Fruit fly (Drosophila melanogaster): ENCODE results near the gene CG42564.

CG42564 gene

DNA sequence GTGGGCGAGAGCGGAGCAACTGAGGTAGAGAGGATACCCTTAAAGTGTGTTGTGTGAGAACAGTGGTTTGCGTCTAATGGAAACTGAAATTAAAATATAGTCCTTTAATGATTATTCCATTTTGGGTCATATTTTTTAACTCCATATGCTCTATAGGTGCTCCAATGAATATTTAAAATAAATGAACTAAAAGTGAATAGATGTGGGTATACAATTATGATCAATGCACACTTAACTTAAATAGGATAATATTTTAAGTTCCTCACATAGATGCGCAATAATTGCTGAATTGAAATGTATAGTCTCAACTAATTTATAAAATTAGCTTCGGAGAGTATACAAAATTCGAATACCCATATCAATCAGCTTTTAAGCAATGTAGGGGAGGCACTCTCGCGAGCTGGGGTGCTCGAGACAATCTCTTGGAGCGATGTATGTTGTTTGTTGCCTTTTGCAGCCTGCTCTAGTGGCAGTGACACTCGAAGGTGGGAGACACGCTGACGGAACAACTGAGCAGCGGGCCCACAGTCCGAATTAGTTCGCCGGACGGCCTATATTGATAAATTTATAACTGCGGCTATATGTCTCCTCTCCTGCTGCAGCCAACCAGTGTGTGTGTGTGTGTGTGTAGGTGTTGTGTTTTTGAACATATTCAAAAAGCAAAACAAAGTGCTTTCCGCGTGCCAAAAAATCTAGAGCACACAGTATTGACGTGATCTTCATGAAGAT is 20.5 kb upstream of the CG42564 start (continued):
- no peak for TF ChIP-seq sd (tag; optimal IDR thresholded peaks at IDR 0.05)
- peak; percentile 76 for TF ChIP-seq lmd (GFP tag; IDR thresholded peaks at IDR 0.05)
- TF ChIP-seq B-H1 (GFP tag; IDR thresholded peaks at IDR 0.05) = peak; percentile 56; the same call in 2 of the 3 replicates
- peak; percentile 49 for TF ChIP-seq CG4617 (GFP tag; optimal IDR thresholded peaks at IDR 0.05; ENCODE audit: borderline replicate concordance)
- TF ChIP-seq Ptx1 (GFP tag; IDR thresholded peaks at IDR 0.05) = peak; percentile 67
- TF ChIP-seq CG12219 (GFP tag; optimal IDR thresholded peaks at IDR 0.05) = peak; percentile 74
- peak; percentile 19 for TF ChIP-seq lbe (GFP tag; optimal IDR thresholded peaks at IDR 0.05)
- no peak for TF ChIP-seq CG31441 (GFP tag; IDR thresholded peaks at IDR 0.05)
- TF ChIP-seq Gsc (GFP tag; IDR thresholded peaks at IDR 0.05) = peak; percentile 23; the same call in 1 of the 2 replicates
- TF ChIP-seq CG7745 (tag; optimal IDR thresholded peaks at IDR 0.05) = no peak
- TF ChIP-seq CG1792 (GFP tag; optimal IDR thresholded peaks at IDR 0.05) = peak; percentile 60
- TF ChIP-seq Hsf (GFP tag; optimal IDR thresholded peaks at IDR 0.05) = peak; percentile 82
- no peak for TF ChIP-seq Dek (tag; optimal IDR thresholded peaks at IDR 0.05)
- TF ChIP-seq HLH54F (GFP tag; optimal IDR thresholded peaks at IDR 0.05) = peak; percentile 45
- no peak for TF ChIP-seq sc (optimal IDR thresholded peaks at IDR 0.05)
- TF ChIP-seq sc (GFP tag; optimal IDR thresholded peaks at IDR 0.05) = peak; percentile 82
- TF ChIP-seq CG11695 (GFP tag; IDR thresholded peaks at IDR 0.05) = peak; percentile 80
- peak; percentile 45; the same call in 1 of the 2 replicates for TF ChIP-seq HLH3B (GFP tag; IDR thresholded peaks at IDR 0.05)
- no peak for TF ChIP-seq hbn (GFP tag; IDR thresholded peaks at IDR 0.05; ENCODE audit: partially characterized antibody)
- TF ChIP-seq CG9437 (GFP tag; optimal IDR thresholded peaks at IDR 0.05) = peak; percentile 82
- no peak for TF ChIP-seq gt (GFP tag; IDR thresholded peaks at IDR 0.05)
- no peak for TF ChIP-seq pb (GFP tag; optimal IDR thresholded peaks at IDR 0.05)
- no peak for TF ChIP-seq CG3281 (GFP tag; optimal IDR thresholded peaks at IDR 0.05)
- no peak for TF ChIP-seq toy (GFP tag; IDR thresholded peaks at IDR 0.05)
- TF ChIP-seq Aef1 (GFP tag; IDR thresholded peaks at IDR 0.05) = peak; percentile 51; the same call in 1 of the 3 replicates
- no peak for TF ChIP-seq CG14710 (tag; optimal IDR thresholded peaks at IDR 0.05)
- peak; percentile 92 for TF ChIP-seq Sox100B (GFP tag; optimal IDR thresholded peaks at IDR 0.05)
- no peak for TF ChIP-seq CG10565 (GFP tag; optimal IDR thresholded peaks at IDR 0.05)
- peak; percentile 48 for TF ChIP-seq CG17328 (GFP tag; IDR thresholded peaks at IDR 0.05)
- no peak for TF ChIP-seq CG11085 (GFP tag; IDR thresholded peaks at IDR 0.05)
- TF ChIP-seq CrebB (tag; optimal IDR thresholded peaks at IDR 0.05) = no peak
- TF ChIP-seq CG7372 (GFP tag; IDR thresholded peaks at IDR 0.05) = peak; percentile 15; the same call in 1 of the 2 replicates
- TF ChIP-seq CG15073 (GFP tag; optimal IDR thresholded peaks at IDR 0.05) = peak; percentile 14
- peak; percentile 67 for TF ChIP-seq cato (GFP tag; optimal IDR thresholded peaks at IDR 0.05; ENCODE audit: borderline replicate concordance)
- TF ChIP-seq Elba2 (GFP tag; optimal IDR thresholded peaks at IDR 0.05) = no peak
- peak; percentile 31 for TF ChIP-seq trh (GFP tag; optimal IDR thresholded peaks at IDR 0.05)
- TF ChIP-seq pnt (GFP tag; optimal IDR thresholded peaks at IDR 0.05) = peak; percentile 31
- no peak for TF ChIP-seq CG12744 (GFP tag; optimal IDR thresholded peaks at IDR 0.05)
- TF ChIP-seq Hey (tag; optimal IDR thresholded peaks at IDR 0.05) = no peak
- peak; percentile 39 for TF ChIP-seq NC2β (GFP tag; optimal IDR thresholded peaks at IDR 0.05)
- TF ChIP-seq CG5180 (GFP tag; optimal IDR thresholded peaks at IDR 0.05) = peak; percentile 71
- peak; percentile 61; the same call in 1 of the 2 replicates for TF ChIP-seq gsb (GFP tag; IDR thresholded peaks at IDR 0.05)
- 0 out of 2 replicates have a peak, but pooled peaks have one; percentile 34 for TF ChIP-seq nerfin-2 (GFP tag; IDR thresholded peaks at IDR 0.05; ENCODE audit: partially characterized antibody)
- no peak for TF ChIP-seq CG11723 (GFP tag; optimal IDR thresholded peaks at IDR 0.05)
- TF ChIP-seq HLHmδ (GFP tag; optimal IDR thresholded peaks at IDR 0.05) = no peak
- TF ChIP-seq CG30020 (tag; optimal IDR thresholded peaks at IDR 0.05) = no peak
- no peak for TF ChIP-seq D (optimal IDR thresholded peaks at IDR 0.05)
- TF ChIP-seq D (GFP tag; optimal IDR thresholded peaks at IDR 0.05) = peak; percentile 80
- TF ChIP-seq CG14860 (GFP tag; IDR thresholded peaks at IDR 0.05; ENCODE audit: partially characterized antibody) = no peak
- TF ChIP-seq NfI (GFP tag; optimal IDR thresholded peaks at IDR 0.05) = no peak

Data from whole organism, embryonic.